Fruit fly (Drosophila melanogaster): ENCODE data around the gene rha.

The rha gene

dm6 chr3R:25335065-25335464 lies 5.0 kb upstream of the rha start, which contains the start of the genes CG10669 and CG11902 (continued):
- no peak for TF ChIP-seq CG5953 (GFP tag; IDR thresholded peaks at IDR 0.05)
- no peak for TF ChIP-seq CG34224 (GFP tag; IDR thresholded peaks at IDR 0.05; ENCODE audit: partially characterized antibody)
- TF ChIP-seq BEAF-32 (GFP tag; optimal IDR thresholded peaks at IDR 0.05), result peak; percentile 11
- peak; percentile 60 for TF ChIP-seq CG9797 (GFP tag; optimal IDR thresholded peaks at IDR 0.05)
- peak; percentile 3 for TF ChIP-seq bigmax (GFP tag; optimal IDR thresholded peaks at IDR 0.05)
- peak; percentile 29 for TF ChIP-seq CG4617 (GFP tag; optimal IDR thresholded peaks at IDR 0.05; ENCODE audit: borderline replicate concordance)
- TF ChIP-seq kah (GFP tag; optimal IDR thresholded peaks at IDR 0.05), result peak; percentile 14
- peak; percentile 18 for TF ChIP-seq Elba2 (GFP tag; optimal IDR thresholded peaks at IDR 0.05)
- TF ChIP-seq chinmo (GFP tag; IDR thresholded peaks at IDR 0.05; ENCODE audit: partially characterized antibody), result peak; percentile 50; the same call in 1 of the 4 replicates
- TF ChIP-seq gce (GFP tag; IDR thresholded peaks at IDR 0.05), result no peak
- no peak for TF ChIP-seq ind (GFP tag; optimal IDR thresholded peaks at IDR 0.05)
- TF ChIP-seq CG11560 (tag; IDR thresholded peaks at IDR 0.05), result no peak
- peak; percentile 26; the same call in 1 of the 2 replicates for TF ChIP-seq CG13287 (GFP tag; IDR thresholded peaks at IDR 0.05; ENCODE audit: partially characterized antibody)
- no peak for TF ChIP-seq Hr3 (GFP tag; optimal IDR thresholded peaks at IDR 0.05)
- peak; percentile 40 for TF ChIP-seq pzg (GFP tag; optimal IDR thresholded peaks at IDR 0.05)
- 0 out of 2 replicates have a peak, but pooled peaks have one; percentile 14 for TF ChIP-seq unc-4 (GFP tag; IDR thresholded peaks at IDR 0.05; ENCODE audit: partially characterized antibody)
- no peak for TF ChIP-seq Dip3 (GFP tag; optimal IDR thresholded peaks at IDR 0.05)
- no peak for TF ChIP-seq CG14667 (GFP tag; IDR thresholded peaks at IDR 0.05)
- TF ChIP-seq Dll (GFP tag; IDR thresholded peaks at IDR 0.05; ENCODE audit: partially characterized antibody), result 0 out of 4 replicates have a peak, but pooled peaks have one; percentile 31
- no peak for TF ChIP-seq CG10979 (tag; optimal IDR thresholded peaks at IDR 0.05)
- no peak for TF ChIP-seq CG2129 (GFP tag; IDR thresholded peaks at IDR 0.05; ENCODE audit: partially characterized antibody)
- TF ChIP-seq HmgZ (tag; optimal IDR thresholded peaks at IDR 0.05), result no peak
- TF ChIP-seq CG18599 (GFP tag; optimal IDR thresholded peaks at IDR 0.05), result no peak
- no peak for TF ChIP-seq CG15011 (GFP tag; optimal IDR thresholded peaks at IDR 0.05)

- TF ChIP-seq exex (tag; optimal IDR thresholded peaks at IDR 0.05) (peak; percentile 72), sug (tag; optimal IDR thresholded peaks at IDR 0.05) (peak; percentile 89), nerfin-1 (tag; optimal IDR thresholded peaks at IDR 0.05) (no peak), her (GFP tag; optimal IDR thresholded peaks at IDR 0.05) (no peak), vnd (GFP tag; IDR thresholded peaks at IDR 0.05; ENCODE audit: partially characterized antibody) (peak; percentile 19; the same call in 1 of the 3 replicates)
Observed at dm6 chr3R:25346899-25347298, 6.8 kb downstream of the rha start, which contains the start of gene tobi. Gene tobi, minus strand, starts transcription at chr3R:25346921.

dm6 chr3R:25357985-25358384 lies 17.9 kb downstream of the rha start, which contains the start of gene ND-49L:
Gene ND-49L, plus strand, starts transcription at chr3R:25358285.
- TF ChIP-seq crol (GFP tag; IDR thresholded peaks at IDR 0.05) (no peak), B-H2 (GFP tag; optimal IDR thresholded peaks at IDR 0.05) (no peak), Dip2 (GFP tag; IDR thresholded peaks at IDR 0.05) (no peak), YL-1 (GFP tag; optimal IDR thresholded peaks at IDR 0.05) (no peak), CG31388 (GFP tag; optimal IDR thresholded peaks at IDR 0.05) (no peak), tgo (GFP tag; IDR thresholded peaks at IDR 0.05) (no peak), CG5180 (GFP tag; optimal IDR thresholded peaks at IDR 0.05) (no peak), bab2 (GFP tag; optimal IDR thresholded peaks at IDR 0.05) (no peak), CG3407 (GFP tag; optimal IDR thresholded peaks at IDR 0.05) (no peak)
